Worm (Caenorhabditis elegans) whole organism, young adult: ENCODE results near the gene chil-11.

ENCODE experiments used
- Y53F4B.3 ChIP-seq: fragments of 200-800 bp; sonication (Bioruptor generic); IDR thresholded peaks from 2 replicates; pipeline ENCODE4 v1.3.6; 2022; ENCODE audit warnings: missing genetic modification reagents, missing genetic modification characterization, missing compliant biosample characterization
- Y79H2A.3 ChIP-seq: fragments of 200-800 bp; sonication (Bioruptor generic); conservative IDR thresholded peaks from 2 replicates; pipeline ENCODE4 v1.3.6; 2022; ENCODE audit warnings: missing genetic modification reagents, missing genetic modification characterization, missing compliant biosample characterization
- ceh-40 ChIP-seq: fragments of 200-800 bp; sonication (Bioruptor generic); IDR thresholded peaks from 2 replicates; pipeline ENCODE4 v1.3.6; 2022; ENCODE audit warnings: missing genetic modification characterization, missing compliant biosample characterization
- chd-7 ChIP-seq: sonication (generic microtip); optimal IDR thresholded peaks from 2 replicates; lab custom pipeline; 2016; ENCODE audit warnings: mild to moderate bottlenecking, missing genetic modification characterization, moderate library complexity, missing compliant biosample characterization
- ets-4 ChIP-seq: fragments of 200-800 bp; sonication (Bioruptor generic); optimal IDR thresholded peaks from 2 replicates; lab custom pipeline; 2018; ENCODE audit warnings: mild to moderate bottlenecking, missing genetic modification characterization, missing compliant biosample characterization
- pha-4 ChIP-seq: fragments of 150-350 bp; sonication (generic microtip); optimal IDR thresholded peaks from 2 replicates; lab custom pipeline; 2014; ENCODE audit warnings: missing biosample characterization, missing genetic modification reagents, missing genetic modification characterization
- sea-2 ChIP-seq: fragments of 200-800 bp; sonication (Bioruptor generic); IDR thresholded peaks from 2 replicates; pipeline ENCODE4 v1.3.6; 2022; ENCODE audit warnings: missing genetic modification characterization, missing compliant biosample characterization
- unc-62 ChIP-seq: fragments of 150-350 bp; optimal IDR thresholded peaks from 2 replicates; lab custom pipeline; 2014; ENCODE audit warnings: missing biosample characterization, missing genetic modification reagents, missing genetic modification characterization

DNA sequence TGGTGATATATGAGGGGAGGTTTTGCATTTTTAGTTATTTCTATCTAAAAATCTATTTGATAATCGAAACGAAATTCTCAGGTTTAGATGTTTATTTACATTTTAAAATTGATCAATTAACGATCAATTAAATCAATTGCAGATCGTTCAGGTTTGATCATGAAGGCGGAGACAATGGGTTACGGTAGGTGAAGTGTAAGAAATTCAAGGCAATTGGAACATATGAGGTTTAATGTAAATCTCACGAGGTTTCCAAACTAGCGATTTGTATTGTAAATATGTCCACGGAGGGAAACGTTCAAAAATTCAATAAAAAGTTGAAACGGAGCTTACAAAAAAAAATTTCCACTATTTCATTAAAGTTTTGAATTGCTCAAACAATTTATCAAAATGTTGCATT is 38.4 kb downstream of the chil-11 start:
- TF ChIP-seq unc-62 (GFP tag; lab: Kevin White, UChicago), result no peak
- TF ChIP-seq ets-4 (GFP tag; lab: Kevin White, UChicago), result no peak
- TF ChIP-seq chd-7 (tag; lab: Kevin White, UChicago), result no peak
- TF ChIP-seq ceh-40 (GFP tag; lab: Robert Waterston, UW), result no peak
- TF ChIP-seq pha-4, result no peak
- TF ChIP-seq sea-2 (GFP tag; lab: Robert Waterston, UW), result no peak
- TF ChIP-seq Y53F4B.3 (GFP tag; lab: Robert Waterston, UW), result no peak
- no peak for TF ChIP-seq Y79H2A.3 (GFP tag; lab: Robert Waterston, UW)
